Worm (Caenorhabditis elegans) whole organism, late embryonic: Measurements from ENCODE around the gene F13H10.1.

ENCODE experiments used
- C08G9.2 ChIP-seq: sonication (generic microtip); optimal IDR thresholded peaks from 2 replicates; lab custom pipeline; 2016; ENCODE audit warnings: mild to moderate bottlenecking, missing genetic modification characterization, moderate library complexity, missing compliant biosample characterization
- C38D4.7 ChIP-seq: fragments of 200-800 bp; sonication (Bioruptor generic); optimal IDR thresholded peaks from 2 replicates; lab custom pipeline; 2018; ENCODE audit warnings: mild to moderate bottlenecking, missing genetic modification characterization, moderate library complexity, missing compliant biosample characterization
- F13H6.1 ChIP-seq: sonication (generic microtip); optimal IDR thresholded peaks from 2 replicates; lab custom pipeline; 2016; ENCODE audit warnings: missing genetic modification characterization, missing compliant biosample characterization
- T23F11.4 ChIP-seq: fragments of 200-800 bp; sonication (Bioruptor generic); optimal IDR thresholded peaks from 2 replicates; lab custom pipeline; 2018; ENCODE audit warnings: mild to moderate bottlenecking, missing genetic modification characterization, missing compliant biosample characterization
- Y22D7AL.16 ChIP-seq: sonication (generic microtip); optimal IDR thresholded peaks from 2 replicates; lab custom pipeline; 2016; ENCODE audit warnings: missing genetic modification characterization, missing compliant biosample characterization
- ahr-1 ChIP-seq: sonication (generic microtip); optimal IDR thresholded peaks from 2 replicates; lab custom pipeline; 2016; ENCODE audit warnings: missing genetic modification characterization, missing compliant biosample characterization
- ama-1 ChIP-seq: fragments of 150-350 bp; optimal IDR thresholded peaks from 2 replicates; lab custom pipeline; 2014
- ceh-14 ChIP-seq: sonication (generic microtip); optimal IDR thresholded peaks from 2 replicates; lab custom pipeline; 2016; ENCODE audit warnings: missing genotype, missing genetic modification characterization, missing compliant biosample characterization
- ceh-18 ChIP-seq: sonication (generic microtip); optimal IDR thresholded peaks from 2 replicates; lab custom pipeline; 2016; ENCODE audit warnings: missing genetic modification characterization, missing compliant biosample characterization
- ceh-19 ChIP-seq: fragments of 200-800 bp; sonication (Bioruptor generic); optimal IDR thresholded peaks from 2 replicates; lab custom pipeline; 2018; ENCODE audit warnings: mild to moderate bottlenecking, missing genetic modification characterization, missing compliant biosample characterization
- ceh-2 ChIP-seq: sonication (generic microtip); optimal IDR thresholded peaks from 2 replicates; lab custom pipeline; 2016; ENCODE audit warnings: missing genotype, missing genetic modification characterization, missing compliant biosample characterization
- ceh-22 ChIP-seq: sonication (generic microtip); optimal IDR thresholded peaks from 2 replicates; lab custom pipeline; 2017; ENCODE audit warnings: missing biosample characterization, missing genetic modification characterization
- ceh-24 ChIP-seq: sonication (generic microtip); optimal IDR thresholded peaks from 2 replicates; lab custom pipeline; 2016; ENCODE audit warnings: mild to moderate bottlenecking, missing genetic modification characterization, missing compliant biosample characterization
- ceh-30 ChIP-seq: fragments of 150-350 bp; optimal IDR thresholded peaks from 2 replicates; lab custom pipeline; 2014; ENCODE audit warnings: missing biosample characterization, missing genetic modification characterization
- ceh-31 ChIP-seq: sonication (generic microtip); optimal IDR thresholded peaks from 2 replicates; lab custom pipeline; 2016; ENCODE audit warnings: missing genetic modification characterization, missing compliant biosample characterization
- ceh-34 ChIP-seq: sonication (generic microtip); optimal IDR thresholded peaks from 2 replicates; lab custom pipeline; 2016; ENCODE audit warnings: mild to moderate bottlenecking, missing genetic modification characterization, missing compliant biosample characterization
- ceh-45 ChIP-seq: fragments of 200-800 bp; sonication (Bioruptor generic); IDR thresholded peaks from 2 replicates; pipeline ENCODE4 v1.3.6; 2022; ENCODE audit warnings: missing genetic modification reagents, missing genetic modification characterization, missing compliant biosample characterization
- ceh-48 ChIP-seq: sonication (generic microtip); optimal IDR thresholded peaks from 2 replicates; lab custom pipeline; 2016; ENCODE audit warnings: missing genetic modification characterization, inconsistent platforms, missing compliant biosample characterization
- ceh-6 ChIP-seq: fragments of 200-800 bp; sonication (Bioruptor generic); optimal IDR thresholded peaks from 2 replicates; lab custom pipeline; 2018; ENCODE audit warnings: mild to moderate bottlenecking, missing genetic modification characterization, missing compliant biosample characterization
- ceh-9 ChIP-seq: sonication (generic microtip); optimal IDR thresholded peaks from 2 replicates; lab custom pipeline; 2016; ENCODE audit warnings: mild to moderate bottlenecking, missing genetic modification characterization, inconsistent platforms, missing compliant biosample characterization
- che-1 ChIP-seq: sonication (generic microtip); optimal IDR thresholded peaks from 2 replicates; lab custom pipeline; 2016; ENCODE audit warnings: mild to moderate bottlenecking, missing genetic modification characterization, missing compliant biosample characterization
- dmd-4 ChIP-seq: sonication (generic microtip); optimal IDR thresholded peaks from 2 replicates; lab custom pipeline; 2016; ENCODE audit warnings: borderline replicate concordance, missing genetic modification characterization, missing compliant biosample characterization
- dve-1 ChIP-seq: sonication (generic microtip); optimal IDR thresholded peaks from 2 replicates; lab custom pipeline; 2017; ENCODE audit warnings: antibody characterized with exemption, mild to moderate bottlenecking, missing genetic modification characterization, missing compliant biosample characterization
- elt-2 ChIP-seq: sonication (generic microtip); optimal IDR thresholded peaks from 2 replicates; lab custom pipeline; 2016; ENCODE audit warnings: missing genetic modification reagents, missing genetic modification characterization, missing compliant biosample characterization
- elt-4 ChIP-seq: sonication (generic microtip); optimal IDR thresholded peaks from 2 replicates; lab custom pipeline; 2016; ENCODE audit warnings: missing genetic modification characterization, missing compliant biosample characterization
- eyg-1 ChIP-seq: sonication (generic microtip); optimal IDR thresholded peaks from 2 replicates; lab custom pipeline; 2016; ENCODE audit warnings: missing genotype, missing genetic modification characterization, missing compliant biosample characterization
- fkh-10 ChIP-seq: fragments of 150-350 bp; optimal IDR thresholded peaks from 2 replicates; lab custom pipeline; 2014; ENCODE audit warnings: missing biosample characterization, missing genetic modification reagents, missing genetic modification characterization
- fkh-6 ChIP-seq: sonication (generic microtip); optimal IDR thresholded peaks from 2 replicates; lab custom pipeline; 2016; ENCODE audit warnings: missing genetic modification characterization, missing compliant biosample characterization
- hlh-13 ChIP-seq: fragments of 200-800 bp; sonication (Bioruptor generic); optimal IDR thresholded peaks from 2 replicates; lab custom pipeline; 2018; ENCODE audit warnings: mild to moderate bottlenecking, missing genetic modification characterization, missing compliant biosample characterization
- hlh-30 ChIP-seq: sonication (generic microtip); optimal IDR thresholded peaks from 2 replicates; lab custom pipeline; 2017; ENCODE audit warnings: antibody characterized with exemption, missing genetic modification characterization, missing compliant biosample characterization; ENCODE audit not compliant: insufficient read depth
- hlh-8 ChIP-seq: sonication (generic microtip); optimal IDR thresholded peaks from 2 replicates; lab custom pipeline; 2016; ENCODE audit warnings: missing genotype, missing genetic modification characterization, missing compliant biosample characterization
- lim-6 ChIP-seq: sonication (generic microtip); optimal IDR thresholded peaks from 2 replicates; lab custom pipeline; 2016; ENCODE audit warnings: missing genetic modification characterization, missing compliant biosample characterization
- lin-11 ChIP-seq: fragments of 200-800 bp; sonication (Bioruptor generic); optimal IDR thresholded peaks from 2 replicates; lab custom pipeline; 2018; ENCODE audit warnings: mild to moderate bottlenecking, missing genetic modification characterization, missing compliant biosample characterization
- madf-2 ChIP-seq: sonication (generic microtip); optimal IDR thresholded peaks from 2 replicates; lab custom pipeline; 2017; ENCODE audit warnings: missing genetic modification characterization, missing compliant biosample characterization
- nfya-1 ChIP-seq: sonication (generic microtip); optimal IDR thresholded peaks from 2 replicates; lab custom pipeline; 2017; ENCODE audit warnings: missing genetic modification characterization, mild to moderate bottlenecking, missing compliant biosample characterization, antibody characterized with exemption, moderate library complexity
- nhr-232 ChIP-seq: sonication (generic microtip); optimal IDR thresholded peaks from 2 replicates; lab custom pipeline; 2016; ENCODE audit warnings: missing genetic modification characterization, missing compliant biosample characterization
- npax-4 ChIP-seq: sonication (generic microtip); optimal IDR thresholded peaks from 2 replicates; lab custom pipeline; 2016; ENCODE audit warnings: missing genetic modification characterization, missing compliant biosample characterization
- odd-2 ChIP-seq: sonication (generic microtip); optimal IDR thresholded peaks from 2 replicates; lab custom pipeline; 2017; ENCODE audit warnings: antibody characterized with exemption, mild to moderate bottlenecking, missing genetic modification characterization, missing compliant biosample characterization
- pag-3 ChIP-seq: sonication (generic microtip); optimal IDR thresholded peaks from 2 replicates; lab custom pipeline; 2016; ENCODE audit warnings: missing compliant biosample characterization, missing genetic modification characterization, borderline replicate concordance
- pat-9 ChIP-seq: fragments of 200-800 bp; sonication (Bioruptor generic); optimal IDR thresholded peaks from 2 replicates; lab custom pipeline; 2018; ENCODE audit warnings: mild to moderate bottlenecking, missing genetic modification characterization, moderate library complexity, missing compliant biosample characterization
- pax-1 ChIP-seq: fragments of 150-350 bp; optimal IDR thresholded peaks from 2 replicates; lab custom pipeline; 2014; ENCODE audit warnings: missing biosample characterization, missing genetic modification characterization
- rnt-1 ChIP-seq: sonication (generic microtip); optimal IDR thresholded peaks from 2 replicates; lab custom pipeline; 2016; ENCODE audit warnings: missing genetic modification characterization, missing compliant biosample characterization
- sdc-2 ChIP-seq: sonication (generic microtip); optimal IDR thresholded peaks from 2 replicates; lab custom pipeline; 2016; ENCODE audit warnings: missing genotype, missing genetic modification characterization, missing compliant biosample characterization
- sox-2 ChIP-seq: fragments of 200-800 bp; sonication (Bioruptor generic); IDR thresholded peaks from 2 replicates; pipeline ENCODE4 v1.3.6; 2022; ENCODE audit warnings: missing genetic modification reagents, missing genetic modification characterization, missing compliant biosample characterization
- sox-4 ChIP-seq: sonication (generic microtip); optimal IDR thresholded peaks from 2 replicates; lab custom pipeline; 2017; ENCODE audit warnings: mild to moderate bottlenecking, missing genetic modification characterization, inconsistent platforms, missing compliant biosample characterization
- tbx-2 ChIP-seq: sonication (generic microtip); optimal IDR thresholded peaks from 2 replicates; lab custom pipeline; 2016; ENCODE audit warnings: missing genetic modification characterization, missing compliant biosample characterization
- tbx-7 ChIP-seq: sonication (generic microtip); optimal IDR thresholded peaks from 2 replicates; lab custom pipeline; 2016; ENCODE audit warnings: missing genotype, missing genetic modification characterization, missing compliant biosample characterization
- ttx-3 ChIP-seq: sonication (generic microtip); optimal IDR thresholded peaks from 2 replicates; lab custom pipeline; 2016; ENCODE audit warnings: missing genetic modification reagents, missing genetic modification characterization, missing compliant biosample characterization
- unc-3 ChIP-seq, 2 experiments: fragments of 200-800 bp in 1 of 2; sonication (Bioruptor generic) in 1 of 2; sonication (generic microtip) in 1 of 2; conservative IDR thresholded peaks in 1 of 2; optimal IDR thresholded peaks in 1 of 2; 2 replicates each; pipeline versions ENCODE4 v1.3.6 to Lab custom; 2016 to 2022; ENCODE audit warnings: missing compliant biosample characterization in 2 of 2, missing genetic modification characterization in 2 of 2, missing genetic modification reagents in 1 of 2
- unc-55 ChIP-seq: sonication (generic microtip); optimal IDR thresholded peaks from 2 replicates; lab custom pipeline; 2017; ENCODE audit warnings: missing biosample characterization, missing genetic modification reagents, missing genetic modification characterization
- zip-5 ChIP-seq: sonication (generic microtip); optimal IDR thresholded peaks from 2 replicates; lab custom pipeline; 2016; ENCODE audit warnings: missing genetic modification characterization, missing compliant biosample characterization
- ztf-16 ChIP-seq: sonication (generic microtip); optimal IDR thresholded peaks from 2 replicates; lab custom pipeline; 2017; ENCODE audit warnings: missing genetic modification characterization, missing compliant biosample characterization

Gene F13H10.1

ce11 chrIV:11025941-11026340 is 21.6 kb downstream of the F13H10.1 start:
- TF ChIP-seq ahr-1 (tag; lab: Kevin White, UChicago) (peak; percentile 97), fkh-6 (peak; percentile 96), ceh-34 (tag; lab: Kevin White, UChicago) (peak; percentile 98), ceh-45 (peak; percentile 97), zip-5 (tag; lab: Kevin White, UChicago) (peak; percentile 88), hlh-30 (tag; lab: Kevin White, UChicago) (peak; percentile 80), che-1 (tag; lab: Kevin White, UChicago) (peak; percentile 97), unc-55 (GFP tag; lab: Kevin White, UChicago) (no peak), ceh-24 (tag; lab: Kevin White, UChicago) (peak; percentile 92), ceh-22 (peak; percentile 95), sox-4 (tag; lab: Kevin White, UChicago) (peak; percentile 97), ttx-3 (peak; percentile 97), F13H6.1 (peak; percentile 83), tbx-7 (peak; percentile 89), rnt-1 (tag; lab: Kevin White, UChicago) (peak; percentile 96), fkh-10 (peak; percentile 90), pat-9 (tag; lab: Kevin White, UChicago) (peak; percentile 99), ceh-48 (tag; lab: Kevin White, UChicago) (peak; percentile 97), elt-4 (peak; percentile 72), ceh-14 (tag; lab: Kevin White, UChicago) (peak; percentile 86), pag-3 (peak; percentile 91), madf-2 (peak; percentile 97), dmd-4 (tag; lab: Kevin White, UChicago) (peak; percentile 97), ceh-31 (tag; lab: Kevin White, UChicago) (peak; percentile 83), Y22D7AL.16 (tag; lab: Kevin White, UChicago) (peak; percentile 98), eyg-1 (tag; lab: Kevin White, UChicago) (peak; percentile 100), ceh-6 (GFP tag; lab: Kevin White, UChicago) (peak; percentile 99), dve-1 (tag; lab: Kevin White, UChicago) (peak; percentile 59), ceh-30 (tag; lab: Kevin White, UChicago) (peak; percentile 92), ama-1 (lab: Kevin White, UChicago) (peak; percentile 86), unc-3 (GFP tag; conservative IDR thresholded peaks at IDR 0.05; lab: Robert Waterston, UW) (peak; percentile 94), unc-3 (tag; optimal IDR thresholded peaks at IDR 0.05; lab: Kevin White, UChicago) (peak; percentile 96), C38D4.7 (peak; percentile 96), ceh-9 (peak; percentile 96), C08G9.2 (tag; lab: Kevin White, UChicago) (peak; percentile 92), ztf-16 (tag; lab: Kevin White, UChicago) (peak; percentile 99), sdc-2 (tag; lab: Kevin White, UChicago) (peak; percentile 91), nhr-232 (peak; percentile 98), sox-2 (GFP tag; lab: Robert Waterston, UW) (peak; percentile 97), npax-4 (tag; lab: Kevin White, UChicago) (peak; percentile 95), ceh-18 (tag; lab: Kevin White, UChicago) (peak; percentile 87), elt-2 (tag; lab: Kevin White, UChicago) (peak; percentile 99), lin-11 (tag; lab: Kevin White, UChicago) (peak; percentile 95), T23F11.4 (peak; percentile 98), lim-6 (tag; lab: Kevin White, UChicago) (peak; percentile 83), hlh-13 (peak; percentile 98), hlh-8 (peak; percentile 96), odd-2 (tag; lab: Kevin White, UChicago) (peak; percentile 84), ceh-19 (GFP tag; lab: Kevin White, UChicago) (peak; percentile 98), ceh-2 (tag; lab: Kevin White, UChicago) (peak; percentile 95), nfya-1 (tag; lab: Kevin White, UChicago) (peak; percentile 84), pax-1 (tag; lab: Kevin White, UChicago) (peak; percentile 32), tbx-2 (tag; lab: Kevin White, UChicago) (peak; percentile 98)
